Fruit fly (Drosophila melanogaster) whole organism, embryonic: Measurements from ENCODE around the gene CG31431.
A peak's percentile ranks its signal among the peaks of the same experiment; 100 is the strongest.

Experiments used
- Awh ChIP-seq: fragments of 200-800 bp; sonication (Bioruptor generic); IDR thresholded peaks from 2 replicates; pipeline ENCODE4, ENCODE4 v1.3.6; 2022; ENCODE audit warnings: missing biosample characterization, missing genetic modification characterization
- BEAF-32 ChIP-seq: fragments of 200-800 bp; sonication (Bioruptor generic); optimal IDR thresholded peaks from 3 replicates; lab custom pipeline; 2017; ENCODE audit warnings: missing biosample characterization, missing genetic modification characterization, mild to moderate bottlenecking, moderate library complexity, missing genetic modification reagents
- CG10565 ChIP-seq: fragments of 200-800 bp; sonication (Bioruptor generic); optimal IDR thresholded peaks from 3 replicates; lab custom pipeline; 2016; ENCODE audit warnings: missing biosample characterization, mild to moderate bottlenecking, missing genetic modification characterization
- CG11456 ChIP-seq: fragments of 200-800 bp; sonication (Bioruptor generic); IDR thresholded peaks from 3 replicates; pipeline ENCODE4 v1.3.6; 2022; ENCODE audit warnings: missing biosample characterization, missing genetic modification characterization
- CG13424 ChIP-seq: fragments of 200-800 bp; sonication (Bioruptor generic); optimal IDR thresholded peaks from 2 replicates; lab custom pipeline; 2019; ENCODE audit warnings: missing biosample characterization, mild to moderate bottlenecking, missing genetic modification characterization, moderate library complexity
- CG13775 ChIP-seq: fragments of 200-800 bp; sonication (Bioruptor generic); optimal IDR thresholded peaks from 3 replicates; lab custom pipeline; 2017; ENCODE audit warnings: missing biosample characterization, mild to moderate bottlenecking, missing genetic modification characterization
- CG1529 ChIP-seq: fragments of 200-800 bp; sonication (Bioruptor generic); optimal IDR thresholded peaks from 3 replicates; lab custom pipeline; 2018; ENCODE audit warnings: missing biosample characterization, missing genetic modification characterization
- CG1647 ChIP-seq: fragments of 200-800 bp; sonication (Bioruptor generic); optimal IDR thresholded peaks from 3 replicates; lab custom pipeline; 2016; ENCODE audit warnings: missing biosample characterization, missing genetic modification characterization
- CG16779 ChIP-seq: fragments of 200-800 bp; sonication (Bioruptor generic); IDR thresholded peaks from 2 replicates; pipeline ENCODE4 v1.3.6; 2022; ENCODE audit warnings: missing biosample characterization, missing genetic modification characterization
- CG17829 ChIP-seq: fragments of 200-800 bp; optimal IDR thresholded peaks from 2 replicates; lab custom pipeline; 2019; ENCODE audit warnings: missing biosample characterization, mild to moderate bottlenecking, missing genetic modification characterization, moderate library complexity
- CG2129 ChIP-seq: fragments of 200-800 bp; sonication (Bioruptor generic); IDR thresholded peaks from 2 replicates; pipeline ENCODE4 v1.3.6; 2022; ENCODE audit warnings: missing biosample characterization, missing genetic modification characterization; ENCODE audit not compliant: partially characterized antibody
- CG31441 ChIP-seq: fragments of 200-800 bp; sonication (Bioruptor generic); IDR thresholded peaks from 2 replicates; pipeline ENCODE4 v1.3.6; 2022; ENCODE audit warnings: missing biosample characterization, missing genetic modification characterization
- CG34224 ChIP-seq: fragments of 200-800 bp; sonication (Bioruptor generic); IDR thresholded peaks from 3 replicates; pipeline ENCODE4 v1.3.6; 2022; ENCODE audit warnings: missing biosample characterization, missing genetic modification characterization; ENCODE audit not compliant: partially characterized antibody
- CG3995 ChIP-seq: fragments of 200-800 bp; sonication (Bioruptor generic); optimal IDR thresholded peaks from 3 replicates; lab custom pipeline; 2016; ENCODE audit warnings: missing biosample characterization, missing genetic modification characterization
- CG4820 ChIP-seq: fragments of 200-800 bp; sonication (Bioruptor generic); optimal IDR thresholded peaks from 3 replicates; lab custom pipeline; 2016; ENCODE audit warnings: missing biosample characterization, missing genetic modification characterization
- CG5953 ChIP-seq: fragments of 200-800 bp; sonication (Bioruptor generic); IDR thresholded peaks from 2 replicates; pipeline ENCODE4 v1.3.6; 2022; ENCODE audit warnings: missing biosample characterization, missing genetic modification characterization
- CG7556 ChIP-seq: fragments of 200-800 bp; sonication (Bioruptor generic); optimal IDR thresholded peaks from 2 replicates; lab custom pipeline; 2017; ENCODE audit warnings: missing biosample characterization, mild to moderate bottlenecking, missing genetic modification characterization
- CG7839 ChIP-seq: fragments of 200-800 bp; sonication (Bioruptor generic); optimal IDR thresholded peaks from 3 replicates; lab custom pipeline; 2018; ENCODE audit warnings: missing biosample characterization, mild to moderate bottlenecking, missing genetic modification characterization, moderate library complexity
- CG9817 ChIP-seq: fragments of 200-800 bp; sonication (Bioruptor generic); optimal IDR thresholded peaks from 2 replicates; lab custom pipeline; 2018; ENCODE audit warnings: missing biosample characterization, mild to moderate bottlenecking, missing genetic modification characterization, moderate library complexity
- CG9932 ChIP-seq: fragments of 200-800 bp; sonication (Bioruptor generic); IDR thresholded peaks from 2 replicates; pipeline ENCODE4 v1.3.6; 2022; ENCODE audit warnings: missing biosample characterization, missing genetic modification characterization
- D19A ChIP-seq: fragments of 200-800 bp; optimal IDR thresholded peaks from 3 replicates; lab custom pipeline; 2019; ENCODE audit warnings: missing biosample characterization, mild to moderate bottlenecking, missing genetic modification characterization, moderate library complexity
- Dad ChIP-seq: fragments of 200-800 bp; sonication (Bioruptor generic); optimal IDR thresholded peaks from 3 replicates; lab custom pipeline; 2016; ENCODE audit warnings: missing biosample characterization, missing genetic modification characterization
- Dek ChIP-seq: fragments of 200-800 bp; sonication (Bioruptor generic); optimal IDR thresholded peaks from 3 replicates; lab custom pipeline; 2019; ENCODE audit warnings: missing biosample characterization, mild to moderate bottlenecking, missing genetic modification characterization, moderate library complexity
- HLH4C ChIP-seq: fragments of 200-800 bp; sonication (Bioruptor generic); IDR thresholded peaks from 3 replicates; pipeline ENCODE4 v1.3.6; 2022; ENCODE audit warnings: missing biosample characterization, missing genetic modification characterization; ENCODE audit not compliant: partially characterized antibody
- Hr3 ChIP-seq: fragments of 200-800 bp; sonication (Bioruptor generic); optimal IDR thresholded peaks from 3 replicates; lab custom pipeline; 2016; ENCODE audit warnings: missing biosample characterization, missing genetic modification characterization
- MTF-1 ChIP-seq: fragments of 200-800 bp; sonication (Bioruptor generic); optimal IDR thresholded peaks from 2 replicates; lab custom pipeline; 2018; ENCODE audit warnings: missing biosample characterization, mild to moderate bottlenecking, missing genetic modification characterization, borderline replicate concordance
- Oli ChIP-seq: fragments of 200-800 bp; sonication (Bioruptor generic); optimal IDR thresholded peaks from 2 replicates; lab custom pipeline; 2018; ENCODE audit warnings: missing biosample characterization, mild to moderate bottlenecking, missing genetic modification characterization, moderate library complexity
- Six4 ChIP-seq: fragments of 200-800 bp; sonication (Bioruptor generic); optimal IDR thresholded peaks from 2 replicates; lab custom pipeline; 2016; ENCODE audit warnings: missing biosample characterization, missing genetic modification characterization
- Sox100B ChIP-seq: fragments of 200-800 bp; sonication (Bioruptor generic); optimal IDR thresholded peaks from 3 replicates; lab custom pipeline; 2018; ENCODE audit warnings: missing biosample characterization, mild to moderate bottlenecking, missing genetic modification characterization
- Xbp1 ChIP-seq: fragments of 200-800 bp; sonication (Bioruptor generic); optimal IDR thresholded peaks from 3 replicates; lab custom pipeline; 2016; ENCODE audit warnings: missing biosample characterization, mild to moderate bottlenecking, missing genetic modification characterization
- al ChIP-seq: fragments of 200-800 bp; sonication (Bioruptor generic); IDR thresholded peaks from 2 replicates; pipeline ENCODE4 v1.3.6; 2022; ENCODE audit warnings: missing biosample characterization, missing genetic modification characterization
- crp ChIP-seq, 2 experiments: fragments of 200-800 bp; sonication (Bioruptor generic); optimal IDR thresholded peaks; 2 replicates in 1 of 2; 3 replicates in 1 of 2; lab custom pipeline; 2017; ENCODE audit warnings: missing biosample characterization in 2 of 2, missing genetic modification characterization in 2 of 2, mild to moderate bottlenecking in 1 of 2, moderate library complexity in 1 of 2
- cwo ChIP-seq: fragments of 200-800 bp; sonication (Bioruptor generic); optimal IDR thresholded peaks from 3 replicates; lab custom pipeline; 2017; ENCODE audit warnings: missing biosample characterization, missing genetic modification characterization, mild to moderate bottlenecking, moderate library complexity, missing genetic modification reagents
- emc ChIP-seq: fragments of 200-800 bp; sonication (Bioruptor generic); optimal IDR thresholded peaks from 2 replicates; lab custom pipeline; 2016; ENCODE audit warnings: missing biosample characterization, missing genetic modification characterization
- jing ChIP-seq: fragments of 200-800 bp; sonication (Bioruptor generic); optimal IDR thresholded peaks from 2 replicates; lab custom pipeline; 2018; ENCODE audit warnings: missing biosample characterization, mild to moderate bottlenecking, missing genetic modification characterization
- jumu ChIP-seq: fragments of 200-800 bp; sonication (Bioruptor generic); optimal IDR thresholded peaks from 3 replicates; lab custom pipeline; 2016; ENCODE audit warnings: missing biosample characterization, missing genetic modification characterization
- knrl ChIP-seq: fragments of 200-800 bp; sonication (Bioruptor generic); IDR thresholded peaks from 3 replicates; pipeline ENCODE4 v1.3.6; 2022; ENCODE audit warnings: missing biosample characterization, missing genetic modification characterization; ENCODE audit not compliant: partially characterized antibody
- org-1 ChIP-seq: fragments of 200-800 bp; sonication (Bioruptor generic); optimal IDR thresholded peaks from 2 replicates; lab custom pipeline; 2017; ENCODE audit warnings: missing biosample characterization, missing genetic modification characterization
- pros ChIP-seq: fragments of 200-800 bp; sonication (Bioruptor generic); optimal IDR thresholded peaks from 3 replicates; lab custom pipeline; 2019; ENCODE audit warnings: missing biosample characterization, mild to moderate bottlenecking, missing genetic modification characterization, moderate library complexity
- repo ChIP-seq: fragments of 200-800 bp; sonication (Bioruptor generic); optimal IDR thresholded peaks from 2 replicates; lab custom pipeline; 2016; ENCODE audit warnings: missing biosample characterization, missing genetic modification characterization
- rib ChIP-seq: fragments of 200-800 bp; sonication (Bioruptor generic); IDR thresholded peaks from 2 replicates; pipeline ENCODE4 v1.3.6; 2022; ENCODE audit warnings: missing biosample characterization, missing genetic modification characterization
- ro ChIP-seq: fragments of 200-800 bp; sonication (Bioruptor generic); IDR thresholded peaks from 2 replicates; pipeline ENCODE4 v1.3.6; 2022; ENCODE audit warnings: missing biosample characterization, missing genetic modification characterization
- sc ChIP-seq, 3 experiments: fragments of >200 bp in 2 of 3; fragments of 200-800 bp in 1 of 3; sonication (Bioruptor generic) in 1 of 3; optimal IDR thresholded peaks; 2 replicates in 2 of 3; 3 replicates in 1 of 3; lab custom pipeline; 2017; ENCODE audit warnings: mild to moderate bottlenecking in 1 of 3, missing biosample characterization in 1 of 3, missing genetic modification characterization in 1 of 3, missing genetic modification reagents in 1 of 3
- sens ChIP-seq: fragments of 200-800 bp; sonication (Bioruptor generic); peaks from one replicate; lab custom pipeline; 2016; ENCODE audit warnings: missing biosample characterization, missing genetic modification characterization
- slbo ChIP-seq: fragments of 200-800 bp; sonication (Bioruptor generic); IDR thresholded peaks from 2 replicates; pipeline ENCODE4 v1.3.6; 2022; ENCODE audit warnings: missing biosample characterization, missing genetic modification characterization
- tin ChIP-seq: fragments of 200-800 bp; sonication (Bioruptor generic); optimal IDR thresholded peaks from 3 replicates; lab custom pipeline; 2016; ENCODE audit warnings: missing biosample characterization, missing genetic modification characterization

CG31431 gene

dm6 chr3R:21847438-21847837 is 23.0 kb upstream of the CG31431 start (continued):
- TF ChIP-seq sc (optimal IDR thresholded peaks at IDR 0.05; lab: Kevin White, UChicago) (no peak), sc (GFP tag; optimal IDR thresholded peaks at IDR 0.05; lab: Kevin White, UChicago) (no peak), emc (GFP tag; lab: Kevin White, UChicago) (no peak)

dm6 chr3R:21848271-21848670 is 22.2 kb upstream of the CG31431 start:
- TF ChIP-seq ro (GFP tag; lab: Robert Waterston, UW): no peak
- TF ChIP-seq sens (GFP tag; lab: Kevin White, UChicago): peak; percentile 50
- no peak for TF ChIP-seq Dad (GFP tag; lab: Kevin White, UChicago)
- no peak for TF ChIP-seq slbo
- 0 out of 2 replicates have a peak, but pooled peaks have one; percentile 14 for TF ChIP-seq CG16779 (GFP tag; lab: Robert Waterston, UW)
- TF ChIP-seq CG3995 (GFP tag; lab: Kevin White, UChicago): no peak
- no peak for TF ChIP-seq al (GFP tag; lab: Robert Waterston, UW)
- TF ChIP-seq CG31441 (GFP tag; lab: Robert Waterston, UW): no peak
- TF ChIP-seq BEAF-32 (GFP tag; lab: Kevin White, UChicago): no peak
- no peak for TF ChIP-seq CG34224 (GFP tag; lab: Robert Waterston, UW)
- TF ChIP-seq knrl (GFP tag; lab: Robert Waterston, UW): no peak
- no peak for TF ChIP-seq CG1647 (GFP tag; lab: Kevin White, UChicago)
- TF ChIP-seq, all 482 proteins: peak for 2

dm6 chr3R:21848987-21849442 is 21.5 kb upstream of the CG31431 start:
- TF ChIP-seq Xbp1 (GFP tag; lab: Kevin White, UChicago) (peak; percentile 67), rib (GFP tag; lab: Robert Waterston, UW) (no peak), CG1529 (peak; percentile 69), CG3995 (GFP tag; lab: Kevin White, UChicago) (no peak), Sox100B (GFP tag; lab: Kevin White, UChicago) (peak; percentile 87), CG2129 (GFP tag; lab: Robert Waterston, UW) (no peak), CG9817 (tag; lab: Kevin White, UChicago) (peak; percentile 31), repo (GFP tag; lab: Kevin White, UChicago) (peak; percentile 1), CG13424 (peak; percentile 75), Six4 (GFP tag; lab: Kevin White, UChicago) (peak; percentile 75), CG10565 (GFP tag; lab: Kevin White, UChicago) (no peak), CG11456 (no peak), jumu (peak; percentile 30), HLH4C (no peak), CG7839 (tag; lab: Kevin White, UChicago) (peak; percentile 86), MTF-1 (peak; percentile 58), CG13775 (GFP tag; lab: Kevin White, UChicago) (peak; percentile 76), org-1 (peak; percentile 78), CG9932 (0 out of 2 replicates have a peak, but pooled peaks have one; percentile 7), CG5953 (GFP tag; lab: Robert Waterston, UW) (no peak), crp (GFP tag; optimal IDR thresholded peaks at IDR 0.05; lab: Kevin White, UChicago) (peak in 1 of 2 experiments; percentile 23), Dek (tag; lab: Kevin White, UChicago) (peak; percentile 15), jing (GFP tag; lab: Kevin White, UChicago) (peak; percentile 1), tin (GFP tag; lab: Kevin White, UChicago) (peak; percentile 74), Oli (peak; percentile 78), cwo (peak; percentile 36), D19A (tag; lab: Kevin White, UChicago) (peak; percentile 78), CG4820 (GFP tag; lab: Kevin White, UChicago) (peak; percentile 80), pros (GFP tag; lab: Kevin White, UChicago) (no peak), Hr3 (GFP tag; lab: Kevin White, UChicago) (peak; percentile 56), Awh (GFP tag; lab: Robert Waterston, UW) (no peak), CG17829 (tag; lab: Kevin White, UChicago) (peak; percentile 78), emc (GFP tag; lab: Kevin White, UChicago) (no peak), CG7556 (peak; percentile 84)
